Worm (Caenorhabditis elegans): ENCODE results near the gene pigc-1.

DNA sequence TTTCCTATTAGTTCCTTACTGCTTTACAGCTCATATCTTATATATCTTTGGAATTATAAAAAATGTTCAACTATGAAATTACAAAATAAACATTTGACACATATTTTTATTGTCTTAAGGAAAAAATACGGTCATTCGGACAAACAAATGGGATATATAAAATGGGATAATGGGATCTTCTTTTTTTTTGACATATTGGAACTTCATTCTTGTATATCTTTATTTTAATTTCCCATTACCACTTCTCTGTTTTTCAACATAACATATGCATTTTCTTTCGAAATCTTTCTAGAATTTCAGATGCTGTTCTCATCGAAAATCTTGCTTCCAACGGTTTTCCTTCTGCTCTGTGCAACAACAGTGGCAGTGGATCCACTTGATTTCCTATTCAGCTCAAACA, 41.9 kb upstream of the pigc-1 start, which contains the start of gene C10C5.7:
- no peak for TF ChIP-seq hlh-30 (tag; optimal IDR thresholded peaks at IDR 0.05; ENCODE audit: insufficient read depth)
- no peak for TF ChIP-seq ceh-34 (tag; optimal IDR thresholded peaks at IDR 0.05)
- no peak for TF ChIP-seq nhr-11 (tag; optimal IDR thresholded peaks at IDR 0.05)

Measured in whole organism, late embryonic.